In the genomic region with DNA sequence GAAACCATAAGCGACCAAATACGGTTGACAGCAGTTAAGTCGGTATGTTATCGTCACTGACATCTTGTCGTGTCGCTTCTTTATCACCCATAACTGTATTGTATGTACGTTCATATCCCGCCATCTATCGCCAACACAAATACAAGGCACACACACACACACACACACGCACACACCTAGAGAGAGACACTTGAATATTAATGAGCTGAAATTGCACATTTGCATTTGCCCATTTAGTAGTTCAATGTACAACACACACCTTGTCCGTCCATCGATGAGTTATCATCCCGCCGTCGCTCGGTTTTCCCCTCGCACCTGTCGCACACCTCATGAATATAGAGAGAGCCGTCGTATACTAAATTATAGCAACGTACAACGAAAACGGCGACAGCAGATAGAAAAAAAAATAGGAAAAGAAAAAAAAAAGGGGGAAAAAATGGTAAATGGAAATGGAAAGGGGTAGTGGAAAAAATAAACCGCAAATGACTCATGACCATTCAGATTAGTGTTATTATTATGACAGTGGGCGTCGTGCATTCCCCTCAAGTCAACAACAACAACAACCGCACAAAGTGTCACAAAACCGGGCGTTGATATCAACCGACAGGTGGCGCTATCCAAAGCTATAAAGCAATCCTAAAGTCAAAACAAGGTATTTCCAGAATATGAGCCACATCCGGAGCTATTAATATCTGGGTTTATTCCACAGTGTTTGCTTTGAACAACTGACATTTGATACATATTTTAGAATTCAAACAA, we compare ENCODE assay signal across 2 fruit fly cellular contexts.
A peak's percentile ranks its signal among the peaks of the same experiment; 100 is the strongest.
TF ChIP-seq lines count a peak whose summit lies in the region.

No protein-coding gene starts in this region.

TF ChIP-seq in whole organism, adult, 20 proteins besides CTCF, POLR2A, EP300 and RAD21 (continued from another document):
- TF ChIP-seq tj (GFP tag; optimal IDR thresholded peaks at IDR 0.05; lab: Kevin White, UChicago): peak; percentile 39
- no peak for TF ChIP-seq CG33017 (tag; optimal IDR thresholded peaks at IDR 0.05; lab: Kevin White, UChicago)
- TF ChIP-seq kay (GFP tag; lab: Kevin White, UChicago; ENCODE audit: borderline replicate concordance): peak; percentile 83
- TF ChIP-seq Hr96 (GFP tag; optimal IDR thresholded peaks at IDR 0.05; lab: Kevin White, UChicago): no peak

TF ChIP-seq in whole organism, embryonic, 481 proteins besides CTCF, POLR2A, EP300 and RAD21 (continued from another document):
- TF ChIP-seq yki (optimal IDR thresholded peaks at IDR 0.05; lab: Kevin White, UChicago): no peak
- no peak for TF ChIP-seq CG10366 (GFP tag; IDR thresholded peaks at IDR 0.05; lab: Robert Waterston, UW)
- TF ChIP-seq Side (GFP tag; optimal IDR thresholded peaks at IDR 0.05; lab: Kevin White, UChicago): no peak
- no peak for TF ChIP-seq CG4730 (GFP tag; IDR thresholded peaks at IDR 0.05; lab: Robert Waterston, UW)
- TF ChIP-seq sqz (GFP tag; optimal IDR thresholded peaks at IDR 0.05; lab: Kevin White, UChicago): peak; percentile 62
- TF ChIP-seq CG3726 (GFP tag; IDR thresholded peaks at IDR 0.05; lab: Robert Waterston, UW): no peak
- no peak for TF ChIP-seq Adf1 (GFP tag; IDR thresholded peaks at IDR 0.05; lab: Robert Waterston, UW)
- TF ChIP-seq sisA (GFP tag; IDR thresholded peaks at IDR 0.05; lab: Robert Waterston, UW): no peak
- no peak for TF ChIP-seq sd (tag; optimal IDR thresholded peaks at IDR 0.05; lab: Kevin White, UChicago)
- TF ChIP-seq dati (GFP tag; IDR thresholded peaks at IDR 0.05; lab: Robert Waterston, UW): no peak
- peak; percentile 55 for TF ChIP-seq crol (GFP tag; IDR thresholded peaks at IDR 0.05; lab: Robert Waterston, UW)
- no peak for TF ChIP-seq sob (GFP tag; IDR thresholded peaks at IDR 0.05; lab: Robert Waterston, UW)
- TF ChIP-seq CG13894 (tag; optimal IDR thresholded peaks at IDR 0.05; lab: Kevin White, UChicago): no peak
- no peak for TF ChIP-seq rib (GFP tag; IDR thresholded peaks at IDR 0.05; lab: Robert Waterston, UW)
- TF ChIP-seq CG8290 (GFP tag; optimal IDR thresholded peaks at IDR 0.05; lab: Kevin White, UChicago): no peak
- peak in 1 of 2 experiments; percentile 3 for TF ChIP-seq CG8290 (tag; optimal IDR thresholded peaks at IDR 0.05; lab: Kevin White, UChicago)
- no peak for TF ChIP-seq CrebB (tag; optimal IDR thresholded peaks at IDR 0.05; lab: Kevin White, UChicago)
- peak; percentile 48 for TF ChIP-seq grn (GFP tag; optimal IDR thresholded peaks at IDR 0.05; lab: Kevin White, UChicago)
- peak; percentile 52 for TF ChIP-seq Med (GFP tag; lab: Kevin White, UChicago)
- no peak for TF ChIP-seq CG17361 (GFP tag; IDR thresholded peaks at IDR 0.05; lab: Robert Waterston, UW)
- no peak for TF ChIP-seq CG14860 (GFP tag; IDR thresholded peaks at IDR 0.05; lab: Robert Waterston, UW; ENCODE audit: partially characterized antibody)
- peak; percentile 48 for TF ChIP-seq CG17359 (tag; optimal IDR thresholded peaks at IDR 0.05; lab: Kevin White, UChicago)
